Worm (Caenorhabditis elegans): ENCODE data around the gene B0545.4.
"Not testable (repeated sequence)": the region's sequence is repeated elsewhere in the genome, so short reads cannot be mapped to it uniquely, and the experiment has no call there.

Gene B0545.4

ce11 chrIV:79205-79604 is 30.0 kb downstream of the B0545.4 start, which contains the start of gene T05C7.9 (continued):
- TF ChIP-seq Y5F2A.4 (GFP tag; optimal IDR thresholded peaks at IDR 0.05) (no peak), ceh-32 (tag; optimal IDR thresholded peaks at IDR 0.05; ENCODE audit: poor library complexity) (no peak), daf-19 (GFP tag; conservative IDR thresholded peaks at IDR 0.05) (no peak), dmd-6 (GFP tag; IDR thresholded peaks at IDR 0.05) (no peak)

DNA sequence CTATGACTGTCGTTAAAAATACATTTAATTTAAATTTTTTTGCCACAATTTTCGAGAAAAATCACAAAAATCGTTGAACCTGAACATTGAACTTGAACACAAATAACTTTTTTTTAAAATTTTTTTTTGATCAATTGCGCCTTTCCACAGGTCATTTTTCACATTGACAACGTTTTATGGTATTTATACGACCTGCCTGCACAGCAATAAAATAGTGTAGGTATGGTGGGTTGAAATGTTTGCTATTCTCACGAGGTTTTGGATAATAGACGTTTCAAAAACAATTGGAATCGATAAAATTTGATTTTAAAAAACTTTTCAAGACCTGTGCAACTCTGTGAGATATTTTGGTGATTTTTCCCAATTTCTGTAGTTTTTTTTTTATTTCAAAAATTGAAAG is 31.0 kb downstream of the B0545.4 start:
- TF ChIP-seq php-3 (GFP tag; IDR thresholded peaks at IDR 0.05) (peak; percentile 65; the same call in 1 of the 2 replicates), unc-62 (GFP tag; optimal IDR thresholded peaks at IDR 0.05 in 1 of 2) (peak in 1 of 2 experiments; percentile 74), unc-62 (tag; optimal IDR thresholded peaks at IDR 0.05) (no peak), nhr-25 (tag; optimal IDR thresholded peaks at IDR 0.05; ENCODE audit: borderline replicate concordance, insufficient read depth) (no peak)

- TF ChIP-seq unc-62 (GFP tag; optimal IDR thresholded peaks at IDR 0.05 in 1 of 2) (peak in 1 of 2 experiments; percentile 70), unc-62 (tag; optimal IDR thresholded peaks at IDR 0.05) (no peak), mdl-1 (tag; optimal IDR thresholded peaks at IDR 0.05) (no peak)
Measured at ce11 chrIV:77421-77820, 31.8 kb downstream of the B0545.4 start.

ce11 chrIV:76070-76469 is 33.1 kb downstream of the B0545.4 start, which contains the start of gene T05C7.8:
Gene T05C7.8 (plus strand): TSS chrIV:76370.
- TF ChIP-seq unc-62 (GFP tag; optimal IDR thresholded peaks at IDR 0.05 in 1 of 2) (peak in 1 of 2 experiments; percentile 69), unc-62 (tag; optimal IDR thresholded peaks at IDR 0.05) (no peak), lin-38 (GFP tag; IDR thresholded peaks at IDR 0.05) (no peak)

ce11 chrIV:73175-73574 is 36.0 kb downstream of the B0545.4 start:
- TF ChIP-seq nhr-42 (GFP tag; IDR thresholded peaks at IDR 0.05): no peak
- TF ChIP-seq nhr-41 (GFP tag; IDR thresholded peaks at IDR 0.05): no peak
- no peak for TF ChIP-seq skn-1 (tag; optimal IDR thresholded peaks at IDR 0.05)
- TF ChIP-seq nhr-111 (GFP tag; optimal IDR thresholded peaks at IDR 0.05): no peak
- no peak for TF ChIP-seq vab-7 (GFP tag; IDR thresholded peaks at IDR 0.05)

DNA sequence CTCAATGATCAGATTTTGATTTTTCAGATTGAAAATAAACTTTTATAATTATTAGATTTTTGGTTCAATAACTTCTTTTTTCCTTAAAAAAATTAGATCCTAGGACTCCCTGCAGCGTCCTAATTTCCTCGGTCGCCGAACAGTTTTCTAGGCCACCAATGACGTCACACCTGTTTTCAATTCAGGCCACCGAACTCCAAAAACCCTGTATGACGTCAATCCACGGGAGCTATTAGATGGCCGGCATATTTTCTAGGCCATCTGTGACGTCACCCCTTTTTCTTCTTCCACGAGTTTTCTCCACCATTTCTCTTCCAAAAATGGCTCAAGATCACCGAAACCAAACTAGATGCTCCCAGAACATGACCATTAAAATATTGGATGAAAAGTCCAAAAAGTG is 37.9 kb downstream of the B0545.4 start:
- no peak for TF ChIP-seq jun-1 (tag; optimal IDR thresholded peaks at IDR 0.05)
- 0 out of 2 replicates have a peak, but pooled peaks have one; percentile 53 for TF ChIP-seq D1046.2 (GFP tag; IDR thresholded peaks at IDR 0.05)
- no peak for TF ChIP-seq vab-7 (GFP tag; IDR thresholded peaks at IDR 0.05)

DNA sequence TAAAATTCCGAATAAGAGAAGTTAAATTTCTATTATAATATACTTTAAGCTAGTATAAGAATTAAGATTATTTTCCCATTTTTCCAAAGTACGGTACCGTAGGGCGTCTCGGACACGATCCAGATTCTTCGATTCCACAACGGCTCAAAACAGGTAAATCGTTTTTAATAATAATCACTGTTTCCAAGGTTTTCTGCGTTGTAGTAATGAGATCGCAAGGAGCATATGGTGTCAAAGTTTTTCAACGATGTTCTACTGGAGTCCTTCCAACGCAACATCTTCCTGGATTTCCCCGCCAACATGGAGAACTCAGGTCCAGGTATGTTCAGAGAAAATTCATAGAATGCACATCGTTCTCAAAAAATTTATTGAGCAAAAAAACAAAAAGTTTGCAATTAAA is 47.8 kb downstream of the B0545.4 start, which contains the start of gene T05C7.7:
T05C7.7 (plus strand) TSS at position 301 of the 400 bp plus-strand sequence.
- TF ChIP-seq rbr-2 (tag; optimal IDR thresholded peaks at IDR 0.05); Y105C5A.15 (GFP tag; IDR thresholded peaks at IDR 0.05); pqm-1 (tag; optimal IDR thresholded peaks at IDR 0.05): not testable (repeated sequence)
